Worm (Caenorhabditis elegans) whole organism, late embryonic: ENCODE measurements around the gene F53B7.7.

Experiments
- C08G9.2 ChIP-seq: sonication (generic microtip); optimal IDR thresholded peaks from 2 replicates; lab custom pipeline; 2016; ENCODE audit warnings: mild to moderate bottlenecking, missing genetic modification characterization, moderate library complexity, missing compliant biosample characterization
- K09A11.1 ChIP-seq: sonication (generic microtip); optimal IDR thresholded peaks from 2 replicates; lab custom pipeline; 2017; ENCODE audit warnings: antibody characterized with exemption, mild to moderate bottlenecking, missing genetic modification characterization, missing compliant biosample characterization; ENCODE audit not compliant: insufficient read depth
- Y22D7AL.16 ChIP-seq: sonication (generic microtip); optimal IDR thresholded peaks from 2 replicates; lab custom pipeline; 2016; ENCODE audit warnings: missing genetic modification characterization, missing compliant biosample characterization
- ahr-1 ChIP-seq: sonication (generic microtip); optimal IDR thresholded peaks from 2 replicates; lab custom pipeline; 2016; ENCODE audit warnings: missing genetic modification characterization, missing compliant biosample characterization
- ceh-14 ChIP-seq: sonication (generic microtip); optimal IDR thresholded peaks from 2 replicates; lab custom pipeline; 2016; ENCODE audit warnings: missing genotype, missing genetic modification characterization, missing compliant biosample characterization
- ceh-18 ChIP-seq: sonication (generic microtip); optimal IDR thresholded peaks from 2 replicates; lab custom pipeline; 2016; ENCODE audit warnings: missing genetic modification characterization, missing compliant biosample characterization
- ceh-19 ChIP-seq: fragments of 200-800 bp; sonication (Bioruptor generic); optimal IDR thresholded peaks from 2 replicates; lab custom pipeline; 2018; ENCODE audit warnings: mild to moderate bottlenecking, missing genetic modification characterization, missing compliant biosample characterization
- ceh-2 ChIP-seq: sonication (generic microtip); optimal IDR thresholded peaks from 2 replicates; lab custom pipeline; 2016; ENCODE audit warnings: missing genotype, missing genetic modification characterization, missing compliant biosample characterization
- ceh-22 ChIP-seq: sonication (generic microtip); optimal IDR thresholded peaks from 2 replicates; lab custom pipeline; 2017; ENCODE audit warnings: missing biosample characterization, missing genetic modification characterization
- ceh-30 ChIP-seq: fragments of 150-350 bp; optimal IDR thresholded peaks from 2 replicates; lab custom pipeline; 2014; ENCODE audit warnings: missing biosample characterization, missing genetic modification characterization
- ceh-31 ChIP-seq: sonication (generic microtip); optimal IDR thresholded peaks from 2 replicates; lab custom pipeline; 2016; ENCODE audit warnings: missing genetic modification characterization, missing compliant biosample characterization
- ceh-34 ChIP-seq: sonication (generic microtip); optimal IDR thresholded peaks from 2 replicates; lab custom pipeline; 2016; ENCODE audit warnings: mild to moderate bottlenecking, missing genetic modification characterization, missing compliant biosample characterization
- ceh-48 ChIP-seq: sonication (generic microtip); optimal IDR thresholded peaks from 2 replicates; lab custom pipeline; 2016; ENCODE audit warnings: missing genetic modification characterization, inconsistent platforms, missing compliant biosample characterization
- ceh-9 ChIP-seq: sonication (generic microtip); optimal IDR thresholded peaks from 2 replicates; lab custom pipeline; 2016; ENCODE audit warnings: mild to moderate bottlenecking, missing genetic modification characterization, inconsistent platforms, missing compliant biosample characterization
- dve-1 ChIP-seq: sonication (generic microtip); optimal IDR thresholded peaks from 2 replicates; lab custom pipeline; 2017; ENCODE audit warnings: antibody characterized with exemption, mild to moderate bottlenecking, missing genetic modification characterization, missing compliant biosample characterization
- eyg-1 ChIP-seq: sonication (generic microtip); optimal IDR thresholded peaks from 2 replicates; lab custom pipeline; 2016; ENCODE audit warnings: missing genotype, missing genetic modification characterization, missing compliant biosample characterization
- fax-1 ChIP-seq: sonication (generic microtip); optimal IDR thresholded peaks from 2 replicates; lab custom pipeline; 2016; ENCODE audit warnings: missing genotype, missing genetic modification characterization, missing compliant biosample characterization
- fkh-10 ChIP-seq: fragments of 150-350 bp; optimal IDR thresholded peaks from 2 replicates; lab custom pipeline; 2014; ENCODE audit warnings: missing biosample characterization, missing genetic modification reagents, missing genetic modification characterization
- fkh-6 ChIP-seq: sonication (generic microtip); optimal IDR thresholded peaks from 2 replicates; lab custom pipeline; 2016; ENCODE audit warnings: missing genetic modification characterization, missing compliant biosample characterization
- hlh-13 ChIP-seq: fragments of 200-800 bp; sonication (Bioruptor generic); optimal IDR thresholded peaks from 2 replicates; lab custom pipeline; 2018; ENCODE audit warnings: mild to moderate bottlenecking, missing genetic modification characterization, missing compliant biosample characterization
- hlh-6 ChIP-seq: sonication (generic microtip); optimal IDR thresholded peaks from 2 replicates; lab custom pipeline; 2016; ENCODE audit warnings: missing genotype, missing genetic modification characterization, missing compliant biosample characterization
- hlh-8 ChIP-seq: sonication (generic microtip); optimal IDR thresholded peaks from 2 replicates; lab custom pipeline; 2016; ENCODE audit warnings: missing genotype, missing genetic modification characterization, missing compliant biosample characterization
- mec-3 ChIP-seq: sonication (generic microtip); optimal IDR thresholded peaks from 2 replicates; lab custom pipeline; 2016; ENCODE audit warnings: borderline replicate concordance, missing genetic modification characterization, missing compliant biosample characterization
- nfya-1 ChIP-seq: sonication (generic microtip); optimal IDR thresholded peaks from 2 replicates; lab custom pipeline; 2017; ENCODE audit warnings: missing genetic modification characterization, mild to moderate bottlenecking, missing compliant biosample characterization, antibody characterized with exemption, moderate library complexity
- nhr-232 ChIP-seq: sonication (generic microtip); optimal IDR thresholded peaks from 2 replicates; lab custom pipeline; 2016; ENCODE audit warnings: missing genetic modification characterization, missing compliant biosample characterization
- npax-4 ChIP-seq: sonication (generic microtip); optimal IDR thresholded peaks from 2 replicates; lab custom pipeline; 2016; ENCODE audit warnings: missing genetic modification characterization, missing compliant biosample characterization
- odd-2 ChIP-seq: sonication (generic microtip); optimal IDR thresholded peaks from 2 replicates; lab custom pipeline; 2017; ENCODE audit warnings: antibody characterized with exemption, mild to moderate bottlenecking, missing genetic modification characterization, missing compliant biosample characterization
- pag-3 ChIP-seq: sonication (generic microtip); optimal IDR thresholded peaks from 2 replicates; lab custom pipeline; 2016; ENCODE audit warnings: missing compliant biosample characterization, missing genetic modification characterization, borderline replicate concordance
- pax-1 ChIP-seq: fragments of 150-350 bp; optimal IDR thresholded peaks from 2 replicates; lab custom pipeline; 2014; ENCODE audit warnings: missing biosample characterization, missing genetic modification characterization
- pqm-1 ChIP-seq: sonication (generic microtip); optimal IDR thresholded peaks from 2 replicates; lab custom pipeline; 2016; ENCODE audit warnings: missing genetic modification characterization, missing compliant biosample characterization
- pros-1 ChIP-seq: fragments of 150-350 bp; optimal IDR thresholded peaks from 2 replicates; lab custom pipeline; 2014; ENCODE audit warnings: missing biosample characterization, missing genetic modification reagents, missing genetic modification characterization
- ref-2 ChIP-seq: sonication (generic microtip); optimal IDR thresholded peaks from 2 replicates; lab custom pipeline; 2016; ENCODE audit warnings: missing genetic modification characterization, missing compliant biosample characterization
- sox-2 ChIP-seq: fragments of 200-800 bp; sonication (Bioruptor generic); IDR thresholded peaks from 2 replicates; pipeline ENCODE4 v1.3.6; 2022; ENCODE audit warnings: missing genetic modification reagents, missing genetic modification characterization, missing compliant biosample characterization
- tbx-2 ChIP-seq: sonication (generic microtip); optimal IDR thresholded peaks from 2 replicates; lab custom pipeline; 2016; ENCODE audit warnings: missing genetic modification characterization, missing compliant biosample characterization
- tbx-7 ChIP-seq: sonication (generic microtip); optimal IDR thresholded peaks from 2 replicates; lab custom pipeline; 2016; ENCODE audit warnings: missing genotype, missing genetic modification characterization, missing compliant biosample characterization
- ttx-3 ChIP-seq: sonication (generic microtip); optimal IDR thresholded peaks from 2 replicates; lab custom pipeline; 2016; ENCODE audit warnings: missing genetic modification reagents, missing genetic modification characterization, missing compliant biosample characterization
- unc-3 ChIP-seq, 2 experiments: fragments of 200-800 bp in 1 of 2; sonication (Bioruptor generic) in 1 of 2; sonication (generic microtip) in 1 of 2; conservative IDR thresholded peaks in 1 of 2; optimal IDR thresholded peaks in 1 of 2; 2 replicates each; pipeline versions ENCODE4 v1.3.6 to Lab custom; 2016 to 2022; ENCODE audit warnings: missing compliant biosample characterization in 2 of 2, missing genetic modification characterization in 2 of 2, missing genetic modification reagents in 1 of 2
- unc-42 ChIP-seq: sonication (generic microtip); optimal IDR thresholded peaks from 2 replicates; lab custom pipeline; 2016; ENCODE audit warnings: missing genotype, missing genetic modification characterization, missing compliant biosample characterization
- unc-55 ChIP-seq: sonication (generic microtip); optimal IDR thresholded peaks from 2 replicates; lab custom pipeline; 2017; ENCODE audit warnings: missing biosample characterization, missing genetic modification reagents, missing genetic modification characterization
- unc-86 ChIP-seq: sonication (generic microtip); optimal IDR thresholded peaks from 2 replicates; lab custom pipeline; 2016; ENCODE audit warnings: missing genetic modification characterization, missing compliant biosample characterization
- zip-5 ChIP-seq: sonication (generic microtip); optimal IDR thresholded peaks from 2 replicates; lab custom pipeline; 2016; ENCODE audit warnings: missing genetic modification characterization, missing compliant biosample characterization

The F53B7.7 gene

DNA sequence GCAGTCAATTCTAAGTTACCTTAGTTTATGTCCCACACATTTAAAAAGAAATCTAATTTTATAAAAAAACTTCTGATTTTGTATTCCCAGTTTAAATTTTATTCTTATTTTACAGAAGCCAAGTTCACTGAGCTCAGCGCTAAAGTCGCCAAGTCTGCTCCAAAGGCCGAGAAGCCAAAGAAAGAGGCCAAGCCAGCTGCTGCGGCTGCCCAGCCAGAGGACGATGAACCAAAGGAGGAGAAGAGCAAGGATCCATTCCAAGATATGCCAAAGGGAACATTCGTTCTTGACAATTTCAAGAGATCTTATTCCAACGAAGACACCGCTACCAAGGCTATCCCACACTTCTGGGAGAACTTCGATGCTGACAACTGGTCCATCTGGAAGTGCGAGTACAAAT, 32.0 kb upstream of the F53B7.7 start:
- TF ChIP-seq tbx-2 (tag; lab: Kevin White, UChicago) (no peak), ttx-3 (tag; lab: Kevin White, UChicago) (no peak), ceh-18 (tag; lab: Kevin White, UChicago) (no peak), sox-2 (GFP tag; lab: Robert Waterston, UW) (no peak), ceh-30 (tag; lab: Kevin White, UChicago) (no peak), mec-3 (tag; lab: Kevin White, UChicago) (no peak), odd-2 (tag; lab: Kevin White, UChicago) (no peak), C08G9.2 (no peak), ceh-9 (tag; lab: Kevin White, UChicago) (no peak), unc-42 (tag; lab: Kevin White, UChicago) (no peak), K09A11.1 (tag; lab: Kevin White, UChicago) (no peak), nfya-1 (tag; lab: Kevin White, UChicago) (no peak), pqm-1 (tag; lab: Kevin White, UChicago) (no peak), npax-4 (no peak), ceh-48 (tag; lab: Kevin White, UChicago) (no peak), tbx-7 (no peak), zip-5 (tag; lab: Kevin White, UChicago) (no peak), ceh-19 (no peak), hlh-8 (tag; lab: Kevin White, UChicago) (no peak)
- TF ChIP-seq, all 69 proteins: peak for 0

DNA sequence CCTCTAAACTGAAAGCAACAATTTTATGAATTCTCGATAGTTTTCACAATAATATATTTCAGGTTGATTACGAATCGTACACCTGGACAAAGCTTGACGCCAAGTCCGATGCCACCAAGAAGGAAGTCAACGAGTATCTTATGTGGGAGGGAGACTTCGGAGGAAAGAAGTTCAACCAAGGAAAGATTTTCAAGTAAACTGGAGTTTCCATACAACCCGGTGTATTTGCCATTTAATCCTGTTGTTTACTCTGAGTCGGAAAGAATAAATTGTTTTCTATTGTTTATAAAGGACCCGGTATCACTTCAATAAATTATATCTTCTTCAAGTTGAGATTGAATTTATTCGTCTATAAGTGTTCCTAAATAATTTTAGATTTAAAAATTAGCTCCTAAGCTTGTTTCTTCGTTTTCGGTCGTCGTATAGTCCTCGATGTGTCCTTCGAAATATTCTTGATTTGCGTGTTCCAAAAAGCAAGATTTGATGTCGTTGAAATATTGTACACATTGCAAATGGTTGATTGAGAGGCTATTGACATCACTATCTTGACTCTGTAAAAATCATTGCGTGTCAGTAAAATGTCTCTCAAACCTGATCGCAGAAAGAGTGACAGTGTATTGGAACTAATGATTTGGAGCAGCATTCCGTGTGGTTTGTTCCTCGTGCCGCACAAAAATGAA, 31.2 kb upstream of the F53B7.7 start:
- TF ChIP-seq unc-55 (GFP tag; lab: Kevin White, UChicago) = no peak
- TF ChIP-seq ceh-14 (tag; lab: Kevin White, UChicago) = no peak
- no peak for TF ChIP-seq unc-86
- no peak for TF ChIP-seq pag-3 (tag; lab: Kevin White, UChicago)
- TF ChIP-seq fax-1 (tag; lab: Kevin White, UChicago) = no peak
- no peak for TF ChIP-seq ceh-2 (tag; lab: Kevin White, UChicago)
- TF ChIP-seq fkh-6 (tag; lab: Kevin White, UChicago) = no peak
- TF ChIP-seq pros-1 (tag; lab: Kevin White, UChicago) = no peak
- TF ChIP-seq K09A11.1 (tag; lab: Kevin White, UChicago) = no peak
- TF ChIP-seq ceh-34 (tag; lab: Kevin White, UChicago) = no peak
- no peak for TF ChIP-seq pax-1 (tag; lab: Kevin White, UChicago)
- TF ChIP-seq odd-2 (tag; lab: Kevin White, UChicago) = no peak
- TF ChIP-seq fkh-10 = no peak
- no peak for TF ChIP-seq hlh-13 (GFP tag; lab: Kevin White, UChicago)
- no peak for TF ChIP-seq Y22D7AL.16
- TF ChIP-seq tbx-7 = no peak
- TF ChIP-seq ceh-19 = no peak
- no peak for TF ChIP-seq hlh-6 (tag; lab: Kevin White, UChicago)
- TF ChIP-seq eyg-1 (tag; lab: Kevin White, UChicago) = no peak

DNA sequence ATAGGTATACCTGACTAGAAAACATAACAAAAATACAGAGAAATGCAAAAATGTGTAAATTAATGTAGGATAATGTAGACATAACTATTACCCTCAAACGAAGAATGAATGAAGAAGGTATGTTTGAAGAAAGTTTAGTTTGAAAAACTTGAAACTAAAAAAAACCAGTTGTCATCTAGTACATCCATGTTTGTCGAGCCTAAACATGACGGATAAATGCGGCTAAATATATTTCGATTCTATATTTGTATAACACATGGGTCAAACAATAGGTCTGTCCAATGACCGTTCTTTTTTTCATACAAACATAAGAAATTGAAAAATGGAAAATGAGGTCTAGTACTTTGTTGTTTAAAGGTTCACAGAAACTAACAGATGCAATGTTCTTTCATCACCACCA, 28.8 kb upstream of the F53B7.7 start, which contains the start of gene F17C11.22:
F17C11.22 (minus strand) TSS at position 101 of the 400 bp plus-strand sequence.
- TF ChIP-seq ceh-22 (tag; lab: Kevin White, UChicago) (no peak), ref-2 (tag; lab: Kevin White, UChicago) (no peak), dve-1 (tag; lab: Kevin White, UChicago) (no peak), ahr-1 (tag; lab: Kevin White, UChicago) (no peak), nhr-232 (tag; lab: Kevin White, UChicago) (no peak), ceh-31 (tag; lab: Kevin White, UChicago) (no peak), unc-3 (GFP tag; conservative IDR thresholded peaks at IDR 0.05; lab: Robert Waterston, UW) (no peak), unc-3 (tag; optimal IDR thresholded peaks at IDR 0.05; lab: Kevin White, UChicago) (no peak), zip-5 (tag; lab: Kevin White, UChicago) (no peak), sox-2 (GFP tag; lab: Robert Waterston, UW) (no peak)
